Worm (Caenorhabditis elegans) whole organism, L4/young adult: ENCODE results near the gene srv-13.

ENCODE experiments used
- dao-5 ChIP-seq: sonication (generic microtip); optimal IDR thresholded peaks from 2 replicates; lab custom pipeline; 2016; ENCODE audit warnings: missing genotype, missing genetic modification characterization, moderate library complexity, missing compliant biosample characterization
- him-1 ChIP-seq: sonication (generic microtip); optimal IDR thresholded peaks from 2 replicates; lab custom pipeline; 2016; ENCODE audit warnings: missing genotype, missing genetic modification reagents, missing genetic modification characterization, missing compliant biosample characterization

- no peak for TF ChIP-seq him-1 (tag; lab: Kevin White, UChicago)
- TF ChIP-seq dao-5 (tag; lab: Kevin White, UChicago) = no peak
These were observed 21.2 kb downstream of the srv-13 start, which contains the start of gene acp-6 for ce11 chrIV:6426089-6426715.
